Worm (Caenorhabditis elegans) whole organism, L1 larva: ENCODE results near the gene ZK377.15.

ENCODE experiments used
- aha-1 ChIP-seq: fragments of 150-350 bp; optimal IDR thresholded peaks from 2 replicates; lab custom pipeline; 2014; ENCODE audit warnings: missing biosample characterization, missing genetic modification characterization
- ama-1 ChIP-seq: fragments of 150-350 bp; optimal IDR thresholded peaks from 2 replicates; lab custom pipeline; 2014
- blmp-1 ChIP-seq: fragments of 150-350 bp; optimal IDR thresholded peaks from 2 replicates; lab custom pipeline; 2014; ENCODE audit warnings: missing biosample characterization, missing genetic modification characterization
- dpl-1 ChIP-seq, 3 experiments: fragments of 150-350 bp in 2 of 3; sonication (generic microtip) in 1 of 3; optimal IDR thresholded peaks; 2 replicates each; lab custom pipeline; 2014 to 2017; ENCODE audit warnings: missing biosample characterization in 3 of 3, missing genetic modification characterization in 3 of 3, missing genetic modification reagents in 3 of 3
- dsc-1 ChIP-seq: sonication (generic microtip); optimal IDR thresholded peaks from 2 replicates; lab custom pipeline; 2016; ENCODE audit warnings: mild to moderate bottlenecking, missing genetic modification characterization, missing compliant biosample characterization
- efl-1 ChIP-seq, 4 experiments: fragments of 150-350 bp; optimal IDR thresholded peaks in 3 of 4; peaks in 1 of 4; 1 replicate in 1 of 4; 2 replicates in 3 of 4; lab custom pipeline; 2014; ENCODE audit warnings: missing biosample characterization in 2 of 4, missing genetic modification characterization in 2 of 4, missing genetic modification reagents in 2 of 4
- egl-13 ChIP-seq: sonication (generic microtip); optimal IDR thresholded peaks from 2 replicates; lab custom pipeline; 2016; ENCODE audit warnings: missing genotype, missing genetic modification reagents, missing genetic modification characterization, missing compliant biosample characterization
- elt-2 ChIP-seq: sonication (generic microtip); optimal IDR thresholded peaks from 2 replicates; lab custom pipeline; 2016; ENCODE audit warnings: missing genetic modification characterization, mild to moderate bottlenecking, inconsistent platforms, missing compliant biosample characterization, missing genetic modification reagents
- elt-3 ChIP-seq, 6 experiments: fragments of 150-350 bp in 1 of 6; sonication (generic microtip); optimal IDR thresholded peaks; 2 replicates each; lab custom pipeline; 2017 to 2018; ENCODE audit warnings: missing biosample characterization in 6 of 6, missing genetic modification characterization in 6 of 6, inconsistent platforms in 1 of 6
- hlh-17 ChIP-seq: fragments of 200-800 bp; sonication (Bioruptor generic); optimal IDR thresholded peaks from 2 replicates; lab custom pipeline; 2018; ENCODE audit warnings: missing genetic modification characterization, mild to moderate bottlenecking, missing compliant biosample characterization, moderate library complexity, borderline replicate concordance
- isw-1 ChIP-seq: fragments of 200-800 bp; sonication (Bioruptor generic); IDR thresholded peaks from 2 replicates; pipeline ENCODE4 v1.3.6; 2022; ENCODE audit warnings: missing genetic modification characterization, missing compliant biosample characterization
- lin-14 ChIP-seq: fragments of 200-800 bp; sonication (Bioruptor generic); optimal IDR thresholded peaks from 2 replicates; lab custom pipeline; 2018; ENCODE audit warnings: mild to moderate bottlenecking, missing genetic modification characterization, moderate library complexity, missing compliant biosample characterization
- lin-15B ChIP-seq: fragments of 150-350 bp; sonication (generic microtip); optimal IDR thresholded peaks from 3 replicates; lab custom pipeline; 2014; ENCODE audit warnings: missing biosample characterization, missing genetic modification characterization
- mef-2 ChIP-seq: fragments of 150-350 bp; optimal IDR thresholded peaks from 2 replicates; lab custom pipeline; 2014; ENCODE audit warnings: missing biosample characterization, missing genetic modification characterization
- nhr-12 ChIP-seq: sonication (generic microtip); optimal IDR thresholded peaks from 2 replicates; lab custom pipeline; 2017; ENCODE audit warnings: missing biosample characterization, missing genetic modification characterization
- nhr-20 ChIP-seq: sonication (generic microtip); optimal IDR thresholded peaks from 2 replicates; lab custom pipeline; 2016; ENCODE audit warnings: mild to moderate bottlenecking, missing genetic modification characterization, missing compliant biosample characterization
- nhr-237 ChIP-seq: fragments of 150-350 bp; optimal IDR thresholded peaks from 2 replicates; lab custom pipeline; 2014; ENCODE audit warnings: missing biosample characterization, missing genetic modification characterization
- nhr-47 ChIP-seq: sonication (generic microtip); optimal IDR thresholded peaks from 2 replicates; lab custom pipeline; 2016; ENCODE audit warnings: mild to moderate bottlenecking, missing genetic modification characterization, moderate library complexity, missing compliant biosample characterization
- nhr-71 ChIP-seq: sonication (generic microtip); optimal IDR thresholded peaks from 2 replicates; lab custom pipeline; 2016; ENCODE audit warnings: mild to moderate bottlenecking, missing genetic modification characterization, moderate library complexity, missing compliant biosample characterization
- nhr-84 ChIP-seq: sonication (generic microtip); optimal IDR thresholded peaks from 2 replicates; lab custom pipeline; 2017; ENCODE audit warnings: missing biosample characterization, missing genetic modification characterization
- nhr-85 ChIP-seq: sonication (generic microtip); peaks from one replicate; lab custom pipeline; 2016; ENCODE audit warnings: missing genetic modification characterization, inconsistent platforms, missing compliant biosample characterization
- pag-3 ChIP-seq: sonication (generic microtip); optimal IDR thresholded peaks from 2 replicates; lab custom pipeline; 2017; ENCODE audit warnings: missing genetic modification characterization, mild to moderate bottlenecking, missing compliant biosample characterization, antibody characterized with exemption, borderline replicate concordance; ENCODE audit not compliant: insufficient read depth
- pax-3 ChIP-seq: fragments of 200-800 bp; sonication (Bioruptor generic); optimal IDR thresholded peaks from 2 replicates; lab custom pipeline; 2018; ENCODE audit warnings: mild to moderate bottlenecking, missing genetic modification characterization, moderate library complexity, missing compliant biosample characterization
- skn-1 ChIP-seq: fragments of 150-350 bp; optimal IDR thresholded peaks from 2 replicates; lab custom pipeline; 2014; ENCODE audit warnings: missing biosample characterization, missing genetic modification characterization
- snu-23 ChIP-seq: sonication (generic microtip); optimal IDR thresholded peaks from 2 replicates; lab custom pipeline; 2016; ENCODE audit warnings: missing genetic modification characterization, missing compliant biosample characterization
- sox-4 ChIP-seq: sonication (generic microtip); optimal IDR thresholded peaks from 2 replicates; lab custom pipeline; 2016; ENCODE audit warnings: missing genetic modification characterization, missing compliant biosample characterization
- sup-37 ChIP-seq: fragments of 200-800 bp; sonication (Bioruptor generic); optimal IDR thresholded peaks from 2 replicates; lab custom pipeline; 2018; ENCODE audit warnings: mild to moderate bottlenecking, missing genetic modification characterization, missing compliant biosample characterization
- tbx-2 ChIP-seq: sonication (generic microtip); optimal IDR thresholded peaks from 2 replicates; lab custom pipeline; 2016; ENCODE audit warnings: missing genetic modification characterization, missing compliant biosample characterization
- unc-130 ChIP-seq: fragments of 150-350 bp; optimal IDR thresholded peaks from 2 replicates; lab custom pipeline; 2017; ENCODE audit warnings: missing biosample characterization, missing genetic modification characterization, inconsistent platforms
- unc-30 ChIP-seq: sonication (generic microtip); optimal IDR thresholded peaks from 2 replicates; lab custom pipeline; 2017; ENCODE audit warnings: missing biosample characterization, missing genetic modification characterization
- unc-62 ChIP-seq: fragments of 150-350 bp; optimal IDR thresholded peaks from 2 replicates; lab custom pipeline; 2014; ENCODE audit warnings: missing biosample characterization, missing genetic modification reagents, missing genetic modification characterization
- unc-98 ChIP-seq: fragments of 200-800 bp; sonication (Bioruptor generic); IDR thresholded peaks from 2 replicates; pipeline ENCODE4 v1.3.6; 2022; ENCODE audit warnings: missing genetic modification characterization, missing compliant biosample characterization
- vab-15 ChIP-seq: sonication (generic microtip); optimal IDR thresholded peaks from 2 replicates; lab custom pipeline; 2017; ENCODE audit warnings: missing genotype, mild to moderate bottlenecking, missing genetic modification characterization, missing compliant biosample characterization
- xbp-1 ChIP-seq: sonication (generic microtip); optimal IDR thresholded peaks from 2 replicates; lab custom pipeline; 2016; ENCODE audit warnings: missing genetic modification characterization, missing compliant biosample characterization
- zag-1 ChIP-seq: fragments of 150-350 bp; optimal IDR thresholded peaks from 2 replicates; lab custom pipeline; 2014; ENCODE audit warnings: missing biosample characterization, missing genetic modification characterization

The ZK377.15 gene

DNA sequence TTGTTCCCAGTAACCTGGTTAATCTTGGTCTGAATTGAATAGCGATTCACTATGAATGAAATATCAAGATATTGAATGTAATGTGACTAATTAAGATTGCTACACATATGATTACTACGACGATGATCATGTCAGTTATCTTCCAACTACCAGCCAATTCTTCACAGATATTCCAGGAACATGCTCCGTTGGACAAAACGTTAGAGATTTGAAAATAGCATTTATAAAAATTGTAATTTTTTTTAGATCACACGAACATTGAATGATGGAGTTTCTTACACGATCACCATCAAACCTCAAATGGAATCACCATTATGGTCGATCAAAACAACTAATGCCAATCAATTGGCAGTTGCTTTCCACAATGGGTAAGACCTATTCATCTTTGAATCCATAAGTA is 37.3 kb upstream of the ZK377.15 start:
- TF ChIP-seq nhr-20 (tag; lab: Kevin White, UChicago) (no peak), dsc-1 (tag; lab: Kevin White, UChicago) (peak; percentile 86), pax-3 (tag; lab: Kevin White, UChicago) (peak; percentile 30)

DNA sequence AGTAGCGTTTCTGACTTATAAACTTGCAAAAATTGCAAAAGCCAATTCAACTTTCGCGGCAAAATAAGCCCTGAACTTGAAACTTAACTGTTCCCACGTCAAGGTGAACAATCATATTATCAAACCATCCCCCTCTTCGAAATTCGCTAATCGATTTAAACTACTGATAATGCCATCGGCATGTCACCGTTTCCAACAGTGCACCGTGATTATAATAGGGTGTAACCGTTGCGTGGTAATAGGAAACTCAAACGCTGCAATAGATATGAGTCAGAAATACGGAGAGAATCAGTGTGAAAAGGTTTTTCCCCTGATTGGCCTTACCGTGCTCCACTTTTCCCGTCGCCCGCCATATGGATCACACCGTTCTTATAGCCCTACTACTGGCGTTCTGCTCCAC is 35.2 kb upstream of the ZK377.15 start:
- no peak for TF ChIP-seq mef-2 (tag; lab: Kevin White, UChicago)
- TF ChIP-seq efl-1 (optimal IDR thresholded peaks at IDR 0.05; lab: Kevin White, UChicago), result no peak
- peak in 1 of 2 experiments; percentile 3 for TF ChIP-seq efl-1 (GFP tag; optimal IDR thresholded peaks at IDR 0.05 in 1 of 2; lab: Kevin White, UChicago)
- no peak for TF ChIP-seq elt-3 (tag; optimal IDR thresholded peaks at IDR 0.05; lab: Kevin White, UChicago)
- TF ChIP-seq pag-3 (tag; lab: Kevin White, UChicago), result no peak
- no peak for TF ChIP-seq nhr-84
- peak; percentile 46 for TF ChIP-seq elt-2 (tag; lab: Kevin White, UChicago)
- no peak for TF ChIP-seq xbp-1 (tag; lab: Kevin White, UChicago)
- TF ChIP-seq zag-1 (tag; lab: Kevin White, UChicago), result no peak
- TF ChIP-seq, all 84 proteins: peak for 2

DNA sequence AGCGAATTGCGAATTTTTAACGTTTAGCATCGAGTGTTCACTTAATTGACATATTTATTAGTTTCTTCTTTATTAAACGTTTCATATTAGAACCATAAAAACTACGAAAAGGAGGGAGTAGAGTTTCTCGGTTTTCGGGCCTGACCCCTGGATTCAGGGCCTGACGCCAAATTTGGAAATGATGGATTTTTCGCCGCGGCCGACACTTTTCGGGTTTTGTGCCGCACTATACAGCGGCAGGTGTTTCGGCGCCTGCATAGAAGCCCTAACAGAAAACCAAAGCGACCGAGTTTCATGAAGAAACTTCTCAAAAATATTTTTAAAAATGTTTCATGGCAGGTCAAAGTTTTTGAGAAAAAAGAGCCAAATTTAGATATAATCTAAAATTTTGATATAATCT is 34.7 kb upstream of the ZK377.15 start:
- TF ChIP-seq hlh-17 (GFP tag; lab: Kevin White, UChicago), result no peak
- no peak for TF ChIP-seq nhr-71 (tag; lab: Kevin White, UChicago)
- TF ChIP-seq nhr-47 (tag; lab: Kevin White, UChicago), result no peak
- no peak for TF ChIP-seq vab-15 (tag; lab: Kevin White, UChicago)
- no peak for TF ChIP-seq unc-62
- no peak for TF ChIP-seq nhr-12 (tag; lab: Kevin White, UChicago)
- no peak for TF ChIP-seq unc-130 (tag; lab: Kevin White, UChicago)
- no peak for TF ChIP-seq aha-1 (tag; lab: Kevin White, UChicago)
- no peak for TF ChIP-seq unc-98 (GFP tag; lab: Robert Waterston, UW)
- TF ChIP-seq dpl-1 (GFP tag; optimal IDR thresholded peaks at IDR 0.05; lab: Kevin White, UChicago), result no peak
- no peak for TF ChIP-seq lin-15B

DNA sequence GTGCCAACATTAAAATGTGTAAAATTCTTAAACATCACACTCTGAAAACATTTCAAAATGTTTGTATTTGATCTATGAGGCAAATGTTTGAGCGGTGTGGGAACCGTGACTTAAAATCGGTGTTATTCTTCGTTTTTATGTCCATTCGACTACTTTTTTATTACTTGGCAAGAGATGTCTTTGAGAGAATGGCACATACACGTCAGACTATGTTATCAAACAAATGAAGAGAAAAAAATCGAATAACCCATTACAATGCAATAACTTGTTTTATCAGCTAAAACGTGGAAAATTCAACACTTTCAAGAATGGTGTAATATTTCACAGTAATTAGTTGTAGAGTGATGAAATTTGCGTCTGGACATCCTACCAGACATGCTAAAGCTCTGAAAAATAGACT is 34.2 kb upstream of the ZK377.15 start:
- TF ChIP-seq sox-4 (tag; lab: Kevin White, UChicago), result no peak
- TF ChIP-seq elt-2 (tag; lab: Kevin White, UChicago), result peak; percentile 25

DNA sequence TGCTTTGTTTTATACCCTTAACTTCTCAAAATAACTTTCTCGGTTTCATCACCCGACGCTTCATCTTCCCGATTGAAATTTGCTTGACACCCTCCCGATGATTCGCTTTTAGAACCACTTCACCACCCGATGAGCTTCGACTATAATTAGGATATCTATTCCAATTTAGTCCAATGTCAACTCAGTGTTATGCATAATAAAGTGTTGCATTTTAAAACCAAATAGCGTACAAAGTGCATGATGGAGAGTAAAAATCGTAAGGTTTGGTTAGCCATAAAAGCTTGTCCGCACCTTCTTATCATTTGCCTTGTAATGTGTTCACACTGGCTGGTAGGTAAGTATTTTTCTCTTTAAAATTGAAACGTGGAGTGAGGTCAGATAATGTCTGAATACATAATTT is 33.3 kb upstream of the ZK377.15 start, which contains the start of gene C12D12.1:
C12D12.1 (plus strand) TSS at position 301 of the 400 bp plus-strand sequence.
- no peak for TF ChIP-seq zag-1 (tag; lab: Kevin White, UChicago)
- TF ChIP-seq unc-30 (tag; lab: Kevin White, UChicago), result no peak
- no peak for TF ChIP-seq dpl-1 (GFP tag; optimal IDR thresholded peaks at IDR 0.05; lab: Kevin White, UChicago)
- no peak for TF ChIP-seq ama-1 (lab: Kevin White, UChicago)
- TF ChIP-seq isw-1 (GFP tag; lab: Robert Waterston, UW), result no peak
- TF ChIP-seq egl-13, result no peak
- TF ChIP-seq aha-1 (tag; lab: Kevin White, UChicago), result no peak
- TF ChIP-seq, all 84 proteins: peak for 0

DNA sequence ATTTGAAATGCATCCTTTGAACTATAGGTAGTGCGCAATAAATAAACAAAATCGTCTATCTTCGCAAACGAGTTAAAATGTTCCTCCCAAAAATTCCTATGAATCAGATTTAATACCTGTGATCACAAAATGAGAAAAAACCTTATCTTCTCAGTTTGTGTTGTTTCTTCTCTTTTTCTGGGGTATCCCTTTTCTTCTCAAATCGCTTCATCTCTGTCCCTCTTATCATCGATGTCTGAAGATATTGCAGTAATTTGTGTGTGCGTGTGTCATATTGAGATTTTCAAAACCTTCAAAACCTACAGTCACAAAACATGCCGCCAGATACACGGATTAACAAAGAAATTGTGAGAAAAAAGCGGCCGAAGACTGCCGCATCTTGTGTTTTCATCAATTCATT is 30.1 kb upstream of the ZK377.15 start, which contains the start of gene glt-1:
glt-1 (plus strand) TSS at position 251 of the 400 bp plus-strand sequence.
- TF ChIP-seq mef-2 (tag; lab: Kevin White, UChicago), result no peak
- peak; percentile 37 for TF ChIP-seq snu-23
- no peak for TF ChIP-seq nhr-12 (tag; lab: Kevin White, UChicago)
- no peak for TF ChIP-seq dpl-1 (GFP tag; optimal IDR thresholded peaks at IDR 0.05; lab: Kevin White, UChicago)
- peak; percentile 17 for TF ChIP-seq tbx-2
- TF ChIP-seq unc-62, result no peak
- no peak for TF ChIP-seq sup-37 (GFP tag; lab: Kevin White, UChicago)
- peak; percentile 56 for TF ChIP-seq lin-14 (GFP tag; lab: Kevin White, UChicago)
- TF ChIP-seq nhr-20 (tag; lab: Kevin White, UChicago), result peak; percentile 20
- TF ChIP-seq skn-1, result no peak
- TF ChIP-seq nhr-85 (tag; lab: Kevin White, UChicago), result peak; percentile 51
- TF ChIP-seq nhr-71 (tag; lab: Kevin White, UChicago), result peak; percentile 28
- peak; percentile 61 for TF ChIP-seq blmp-1 (tag; lab: Kevin White, UChicago)
- no peak for TF ChIP-seq nhr-237 (tag; lab: Kevin White, UChicago)
- no peak for TF ChIP-seq pag-3 (tag; lab: Kevin White, UChicago)
- peak in 5 of 6 experiments; percentile 31 to 88 (median 68) for TF ChIP-seq elt-3 (tag; optimal IDR thresholded peaks at IDR 0.05; lab: Kevin White, UChicago)
